Fruit fly (Drosophila melanogaster) whole organism, embryonic: ENCODE data around the gene CG3566.

Experiments
- Antp ChIP-seq: fragments of 200-800 bp; sonication (Bioruptor generic); optimal IDR thresholded peaks from 3 replicates; lab custom pipeline; 2016; ENCODE audit warnings: missing biosample characterization, missing genetic modification characterization
- B-H1 ChIP-seq: fragments of 200-800 bp; sonication (Bioruptor generic); IDR thresholded peaks from 3 replicates; pipeline ENCODE4 v1.3.6; 2022; ENCODE audit warnings: missing biosample characterization, missing genetic modification characterization
- CG10565 ChIP-seq: fragments of 200-800 bp; sonication (Bioruptor generic); optimal IDR thresholded peaks from 3 replicates; lab custom pipeline; 2016; ENCODE audit warnings: missing biosample characterization, mild to moderate bottlenecking, missing genetic modification characterization
- CG11085 ChIP-seq: fragments of 200-800 bp; sonication (Bioruptor generic); IDR thresholded peaks from 2 replicates; pipeline ENCODE4 v1.3.6; 2022; ENCODE audit warnings: missing biosample characterization, missing genetic modification characterization
- CG11560 ChIP-seq: fragments of 200-800 bp; sonication (Bioruptor generic); IDR thresholded peaks from 3 replicates; pipeline ENCODE4 v1.3.6; 2022; ENCODE audit warnings: missing biosample characterization, missing genetic modification characterization
- CG12104 ChIP-seq: fragments of 200-800 bp; sonication (Bioruptor generic); optimal IDR thresholded peaks from 3 replicates; lab custom pipeline; 2016; ENCODE audit warnings: missing biosample characterization, missing genetic modification characterization
- CG12391 ChIP-seq: fragments of 200-800 bp; sonication (Bioruptor generic); optimal IDR thresholded peaks from 3 replicates; lab custom pipeline; 2018; ENCODE audit warnings: missing biosample characterization, mild to moderate bottlenecking, missing genetic modification characterization, moderate library complexity
- CG12942 ChIP-seq: fragments of 200-800 bp; sonication (Bioruptor generic); optimal IDR thresholded peaks from 3 replicates; lab custom pipeline; 2016; ENCODE audit warnings: missing biosample characterization, missing genetic modification characterization
- CG13775 ChIP-seq: fragments of 200-800 bp; sonication (Bioruptor generic); optimal IDR thresholded peaks from 3 replicates; lab custom pipeline; 2017; ENCODE audit warnings: missing biosample characterization, mild to moderate bottlenecking, missing genetic modification characterization
- CG14860 ChIP-seq: fragments of 200-800 bp; sonication (Bioruptor generic); IDR thresholded peaks from 3 replicates; pipeline ENCODE4 v1.3.6; 2022; ENCODE audit warnings: missing biosample characterization, missing genetic modification characterization; ENCODE audit not compliant: partially characterized antibody
- CG16779 ChIP-seq: fragments of 200-800 bp; sonication (Bioruptor generic); IDR thresholded peaks from 2 replicates; pipeline ENCODE4 v1.3.6; 2022; ENCODE audit warnings: missing biosample characterization, missing genetic modification characterization
- CG17568 ChIP-seq: fragments of 200-800 bp; sonication (Bioruptor generic); optimal IDR thresholded peaks from 2 replicates; lab custom pipeline; 2018; ENCODE audit warnings: missing biosample characterization, mild to moderate bottlenecking, missing genetic modification characterization, moderate library complexity
- CG18619 ChIP-seq: fragments of 200-800 bp; sonication (Bioruptor generic); optimal IDR thresholded peaks from 3 replicates; lab custom pipeline; 2017; ENCODE audit warnings: missing biosample characterization, mild to moderate bottlenecking, missing genetic modification characterization
- CG2116 ChIP-seq: fragments of 200-800 bp; sonication (Bioruptor generic); optimal IDR thresholded peaks from 3 replicates; lab custom pipeline; 2018; ENCODE audit warnings: missing biosample characterization, mild to moderate bottlenecking, missing genetic modification characterization
- CG2875 ChIP-seq: fragments of 200-800 bp; sonication (Bioruptor generic); optimal IDR thresholded peaks from 2 replicates; lab custom pipeline; 2017; ENCODE audit warnings: missing biosample characterization, mild to moderate bottlenecking, missing genetic modification characterization, missing genetic modification reagents
- CG30020 ChIP-seq: fragments of 200-800 bp; optimal IDR thresholded peaks from 2 replicates; lab custom pipeline; 2019; ENCODE audit warnings: missing biosample characterization, mild to moderate bottlenecking, missing genetic modification characterization, moderate library complexity
- CG30403 ChIP-seq: fragments of 200-800 bp; sonication (Bioruptor generic); optimal IDR thresholded peaks from 3 replicates; lab custom pipeline; 2016; ENCODE audit warnings: missing biosample characterization, missing genetic modification characterization
- CG32767 ChIP-seq: fragments of 200-800 bp; sonication (Bioruptor generic); IDR thresholded peaks from 2 replicates; pipeline ENCODE4 v1.3.6; 2022; ENCODE audit warnings: missing biosample characterization, missing genetic modification characterization
- CG34224 ChIP-seq: fragments of 200-800 bp; sonication (Bioruptor generic); IDR thresholded peaks from 3 replicates; pipeline ENCODE4 v1.3.6; 2022; ENCODE audit warnings: missing biosample characterization, missing genetic modification characterization; ENCODE audit not compliant: partially characterized antibody
- CG4854 ChIP-seq: fragments of 200-800 bp; sonication (Bioruptor generic); optimal IDR thresholded peaks from 2 replicates; lab custom pipeline; 2016; ENCODE audit warnings: missing biosample characterization, missing genetic modification characterization, inconsistent platforms
- CG7556 ChIP-seq: fragments of 200-800 bp; sonication (Bioruptor generic); optimal IDR thresholded peaks from 2 replicates; lab custom pipeline; 2017; ENCODE audit warnings: missing biosample characterization, mild to moderate bottlenecking, missing genetic modification characterization
- CG8281 ChIP-seq: fragments of 200-800 bp; sonication (Bioruptor generic); optimal IDR thresholded peaks from 2 replicates; lab custom pipeline; 2018; ENCODE audit warnings: missing biosample characterization, mild to moderate bottlenecking, missing genetic modification characterization, moderate library complexity
- CG8290 ChIP-seq, 3 experiments: fragments of 200-800 bp; sonication (Bioruptor generic); optimal IDR thresholded peaks; 2 replicates each; lab custom pipeline; 2016 to 2019; ENCODE audit warnings: missing biosample characterization in 3 of 3, missing genetic modification characterization in 3 of 3, mild to moderate bottlenecking in 2 of 3, moderate library complexity in 1 of 3
- CG9932 ChIP-seq: fragments of 200-800 bp; sonication (Bioruptor generic); IDR thresholded peaks from 2 replicates; pipeline ENCODE4 v1.3.6; 2022; ENCODE audit warnings: missing biosample characterization, missing genetic modification characterization
- HLH3B ChIP-seq: fragments of 200-800 bp; sonication (Bioruptor generic); IDR thresholded peaks from 2 replicates; pipeline ENCODE4 v1.3.6; 2022; ENCODE audit warnings: missing biosample characterization, missing genetic modification characterization
- HLH4C ChIP-seq: fragments of 200-800 bp; sonication (Bioruptor generic); IDR thresholded peaks from 3 replicates; pipeline ENCODE4 v1.3.6; 2022; ENCODE audit warnings: missing biosample characterization, missing genetic modification characterization; ENCODE audit not compliant: partially characterized antibody
- Mad ChIP-seq: fragments of 200-800 bp; sonication (Bioruptor generic); optimal IDR thresholded peaks from 2 replicates; lab custom pipeline; 2016; ENCODE audit warnings: missing biosample characterization, missing genetic modification characterization
- Max ChIP-seq: fragments of 200-800 bp; sonication (Bioruptor generic); optimal IDR thresholded peaks from 2 replicates; lab custom pipeline; 2016; ENCODE audit warnings: missing biosample characterization, mild to moderate bottlenecking, missing genetic modification characterization
- Stat92E ChIP-seq, 3 experiments: fragments of >200 bp in 2 of 3; fragments of 200-800 bp in 1 of 3; sonication (Bioruptor generic) in 1 of 3; optimal IDR thresholded peaks; 2 replicates each; lab custom pipeline; 2017 to 2019; ENCODE audit warnings: missing biosample characterization in 3 of 3, missing genetic modification characterization in 3 of 3, mild to moderate bottlenecking in 1 of 3, moderate library complexity in 1 of 3
- TFAM ChIP-seq: fragments of 200-800 bp; sonication (Bioruptor generic); optimal IDR thresholded peaks from 2 replicates; lab custom pipeline; 2017; ENCODE audit warnings: missing biosample characterization, missing genetic modification characterization, inconsistent platforms
- Vsx1 ChIP-seq: fragments of 200-800 bp; sonication (Bioruptor generic); optimal IDR thresholded peaks from 2 replicates; lab custom pipeline; 2017; ENCODE audit warnings: missing biosample characterization, mild to moderate bottlenecking, missing genetic modification characterization, missing genetic modification reagents
- YL-1 ChIP-seq: fragments of 200-800 bp; sonication (Bioruptor generic); optimal IDR thresholded peaks from 3 replicates; lab custom pipeline; 2017; ENCODE audit warnings: missing biosample characterization, mild to moderate bottlenecking, missing genetic modification characterization
- ab ChIP-seq: fragments of 200-800 bp; sonication (Bioruptor generic); optimal IDR thresholded peaks from 2 replicates; lab custom pipeline; 2016; ENCODE audit warnings: missing biosample characterization, missing genetic modification characterization
- abd-A ChIP-seq: fragments of 200-800 bp; sonication (Bioruptor generic); optimal IDR thresholded peaks from 3 replicates; lab custom pipeline; 2019; ENCODE audit warnings: missing biosample characterization, mild to moderate bottlenecking, missing genetic modification characterization, moderate library complexity
- al ChIP-seq: fragments of 200-800 bp; sonication (Bioruptor generic); IDR thresholded peaks from 2 replicates; pipeline ENCODE4 v1.3.6; 2022; ENCODE audit warnings: missing biosample characterization, missing genetic modification characterization
- ara ChIP-seq: fragments of 200-800 bp; sonication (Bioruptor generic); IDR thresholded peaks from 2 replicates; pipeline ENCODE4 v1.3.6; 2022; ENCODE audit warnings: missing biosample characterization, missing genetic modification characterization
- bowl ChIP-seq: fragments of 200-800 bp; sonication (Bioruptor generic); IDR thresholded peaks from 2 replicates; pipeline ENCODE4 v1.3.6; 2022; ENCODE audit warnings: missing biosample characterization, missing genetic modification characterization
- br ChIP-seq: fragments of >200 bp; optimal IDR thresholded peaks from 2 replicates; lab custom pipeline; 2017
- cas ChIP-seq: fragments of 200-800 bp; sonication (Bioruptor generic); IDR thresholded peaks from 2 replicates; pipeline ENCODE4 v1.3.6; 2022; ENCODE audit warnings: missing biosample characterization, missing genetic modification characterization
- cato ChIP-seq: fragments of 200-800 bp; sonication (Bioruptor generic); optimal IDR thresholded peaks from 2 replicates; lab custom pipeline; 2016; ENCODE audit warnings: missing biosample characterization, missing genetic modification characterization, borderline replicate concordance
- da ChIP-seq: fragments of 200-800 bp; sonication (Bioruptor generic); optimal IDR thresholded peaks from 2 replicates; lab custom pipeline; 2016; ENCODE audit warnings: missing biosample characterization, missing genetic modification characterization
- dimm ChIP-seq: fragments of 200-800 bp; sonication (Bioruptor generic); IDR thresholded peaks from 2 replicates; pipeline ENCODE4 v1.3.6; 2022; ENCODE audit warnings: missing biosample characterization, missing genetic modification characterization
- h ChIP-seq: fragments of >200 bp; optimal IDR thresholded peaks from 2 replicates; lab custom pipeline; 2017
- hbn ChIP-seq: fragments of 200-800 bp; sonication (Bioruptor generic); IDR thresholded peaks from 2 replicates; pipeline ENCODE4 v1.3.6; 2022; ENCODE audit warnings: missing biosample characterization, missing genetic modification characterization; ENCODE audit not compliant: partially characterized antibody
- p53 ChIP-seq: fragments of 200-800 bp; sonication (Bioruptor generic); optimal IDR thresholded peaks from 2 replicates; lab custom pipeline; 2016; ENCODE audit warnings: missing biosample characterization, missing genetic modification characterization
- pho ChIP-seq: fragments of 200-800 bp; sonication (Bioruptor generic); optimal IDR thresholded peaks from 2 replicates; lab custom pipeline; 2016; ENCODE audit warnings: missing biosample characterization, missing genetic modification characterization
- sens ChIP-seq: fragments of 200-800 bp; sonication (Bioruptor generic); peaks from one replicate; lab custom pipeline; 2016; ENCODE audit warnings: missing biosample characterization, missing genetic modification characterization
- sob ChIP-seq: fragments of 200-800 bp; sonication (Bioruptor generic); IDR thresholded peaks from 2 replicates; pipeline ENCODE4 v1.3.6; 2022; ENCODE audit warnings: missing biosample characterization, missing genetic modification characterization
- sqz ChIP-seq: fragments of 200-800 bp; sonication (Bioruptor generic); optimal IDR thresholded peaks from 3 replicates; lab custom pipeline; 2018; ENCODE audit warnings: missing biosample characterization, mild to moderate bottlenecking, missing genetic modification characterization
- stwl ChIP-seq: fragments of 200-800 bp; sonication (Bioruptor generic); optimal IDR thresholded peaks from 3 replicates; lab custom pipeline; 2018; ENCODE audit warnings: missing biosample characterization, mild to moderate bottlenecking, missing genetic modification characterization, moderate library complexity
- trh ChIP-seq: fragments of 200-800 bp; sonication (Bioruptor generic); optimal IDR thresholded peaks from 2 replicates; lab custom pipeline; 2016; ENCODE audit warnings: missing biosample characterization, missing genetic modification characterization
- zfh1 ChIP-seq: fragments of 200-800 bp; sonication (Bioruptor generic); IDR thresholded peaks from 3 replicates; pipeline ENCODE4 v1.3.6; 2022; ENCODE audit warnings: missing biosample characterization, missing genetic modification characterization

Gene CG3566

DNA sequence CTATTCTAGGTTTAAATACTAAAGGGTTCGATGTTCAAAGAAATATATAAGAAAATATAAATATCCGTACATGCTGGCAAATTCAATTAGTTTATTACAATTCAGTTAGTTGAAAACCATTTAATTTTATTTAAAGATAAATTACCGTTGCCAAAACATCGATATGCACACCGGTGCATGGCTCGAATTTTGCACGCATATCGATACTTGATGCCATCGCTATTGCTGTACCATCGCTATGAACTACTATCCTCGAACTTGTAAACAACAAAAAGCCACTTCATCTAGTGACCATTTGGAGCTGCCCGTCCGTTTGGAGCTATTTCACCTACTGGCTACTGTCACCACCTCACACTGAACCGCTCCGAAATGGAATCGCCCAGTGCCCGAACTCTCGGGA is 15.6 kb downstream of the CG3566 start, which contains the start of gene Josd (continued):
- TF ChIP-seq CG8290 (GFP tag; optimal IDR thresholded peaks at IDR 0.05; lab: Kevin White, UChicago), result no peak
- peak in 1 of 2 experiments; percentile 41 for TF ChIP-seq CG8290 (tag; optimal IDR thresholded peaks at IDR 0.05; lab: Kevin White, UChicago)
- no peak for TF ChIP-seq da (GFP tag; lab: Kevin White, UChicago)
- TF ChIP-seq CG10565 (GFP tag; lab: Kevin White, UChicago), result no peak
- TF ChIP-seq CG17568 (GFP tag; lab: Kevin White, UChicago), result no peak
- no peak for TF ChIP-seq br
- no peak for TF ChIP-seq CG11085
- no peak for TF ChIP-seq CG16779 (GFP tag; lab: Robert Waterston, UW)
- TF ChIP-seq CG12391 (tag; lab: Kevin White, UChicago), result peak; percentile 23
- TF ChIP-seq sens (GFP tag; lab: Kevin White, UChicago), result peak; percentile 16
- peak; percentile 48 for TF ChIP-seq stwl (tag; lab: Kevin White, UChicago)
- TF ChIP-seq CG8281, result no peak
- peak; percentile 19 for TF ChIP-seq YL-1 (GFP tag; lab: Kevin White, UChicago)
- no peak for TF ChIP-seq Vsx1 (GFP tag; lab: Kevin White, UChicago)
- no peak for TF ChIP-seq TFAM (GFP tag; lab: Kevin White, UChicago)
- TF ChIP-seq B-H1 (GFP tag; lab: Robert Waterston, UW), result no peak
- no peak for TF ChIP-seq cas (GFP tag; lab: Robert Waterston, UW)
- no peak for TF ChIP-seq abd-A (tag; lab: Kevin White, UChicago)
- TF ChIP-seq CG12104 (GFP tag; lab: Kevin White, UChicago), result no peak
- no peak for TF ChIP-seq CG32767 (GFP tag; lab: Robert Waterston, UW)
- TF ChIP-seq h, result no peak
- peak; percentile 95 for TF ChIP-seq CG2116 (GFP tag; lab: Kevin White, UChicago)
- no peak for TF ChIP-seq trh (GFP tag; lab: Kevin White, UChicago)
- TF ChIP-seq hbn (GFP tag; lab: Robert Waterston, UW), result peak; percentile 87
- TF ChIP-seq bowl, result no peak
- TF ChIP-seq Stat92E (GFP tag; optimal IDR thresholded peaks at IDR 0.05; lab: Kevin White, UChicago), result no peak
- TF ChIP-seq CG14860, result peak; percentile 69
- no peak for TF ChIP-seq sob (GFP tag; lab: Robert Waterston, UW)
- TF ChIP-seq sqz (GFP tag; lab: Kevin White, UChicago), result no peak
- TF ChIP-seq al, result no peak
- no peak for TF ChIP-seq ara (GFP tag; lab: Robert Waterston, UW)
- TF ChIP-seq CG4854 (GFP tag; lab: Kevin White, UChicago), result no peak
- TF ChIP-seq HLH3B (GFP tag; lab: Robert Waterston, UW), result no peak
- no peak for TF ChIP-seq dimm (GFP tag; lab: Robert Waterston, UW)
- no peak for TF ChIP-seq CG11560
- no peak for TF ChIP-seq zfh1 (GFP tag; lab: Robert Waterston, UW)
- TF ChIP-seq CG7556 (GFP tag; lab: Kevin White, UChicago), result no peak
- no peak for TF ChIP-seq CG9932
- no peak for TF ChIP-seq cato (GFP tag; lab: Kevin White, UChicago)
- TF ChIP-seq Mad, result no peak
- TF ChIP-seq CG34224 (GFP tag; lab: Robert Waterston, UW), result peak; percentile 85
- no peak for TF ChIP-seq CG13775
- no peak for TF ChIP-seq CG2875 (GFP tag; lab: Kevin White, UChicago)
- peak; percentile 7 for TF ChIP-seq CG30020 (tag; lab: Kevin White, UChicago)
- peak; percentile 74 for TF ChIP-seq HLH4C (GFP tag; lab: Robert Waterston, UW)
- no peak for TF ChIP-seq ab (GFP tag; lab: Kevin White, UChicago)
- TF ChIP-seq Max (GFP tag; lab: Kevin White, UChicago), result no peak
- no peak for TF ChIP-seq CG18619 (GFP tag; lab: Kevin White, UChicago)
- TF ChIP-seq p53, result no peak
- TF ChIP-seq CG30403 (GFP tag; lab: Kevin White, UChicago), result no peak
- no peak for TF ChIP-seq CG12942
- TF ChIP-seq pho (GFP tag; lab: Kevin White, UChicago), result no peak
- no peak for TF ChIP-seq Antp (GFP tag; lab: Kevin White, UChicago)
